Fruit fly (Drosophila melanogaster) whole organism, prepupa: Measurements from ENCODE around the gene dgt2.
A peak's percentile ranks its signal among the peaks of the same experiment; 100 is the strongest.

Experiments
- Blimp-1 ChIP-seq: fragments of 200-800 bp; sonication (Bioruptor generic); optimal IDR thresholded peaks from 3 replicates; lab custom pipeline; 2017; ENCODE audit warnings: missing biosample characterization, missing genetic modification characterization, mild to moderate bottlenecking, moderate library complexity, missing genetic modification reagents
- CG10631 ChIP-seq: fragments of 200-800 bp; sonication (Bioruptor generic); optimal IDR thresholded peaks from 2 replicates; lab custom pipeline; 2016; ENCODE audit warnings: missing biosample characterization, missing genetic modification characterization
- CG11294 ChIP-seq: fragments of 200-800 bp; sonication (Bioruptor generic); IDR thresholded peaks from 2 replicates; pipeline ENCODE4 v1.3.6; 2022; ENCODE audit warnings: missing biosample characterization, missing genetic modification characterization
- CG11762 ChIP-seq: fragments of 200-800 bp; sonication (Bioruptor generic); optimal IDR thresholded peaks from 3 replicates; lab custom pipeline; 2016; ENCODE audit warnings: missing biosample characterization, missing genetic modification characterization; ENCODE audit not compliant: insufficient read depth
- CG15336 ChIP-seq: fragments of 200-800 bp; sonication (Bioruptor generic); IDR thresholded peaks from 2 replicates; pipeline ENCODE4 v1.3.6; 2022; ENCODE audit warnings: missing biosample characterization, missing genetic modification characterization
- CG16779 ChIP-seq: fragments of 200-800 bp; sonication (Bioruptor generic); optimal IDR thresholded peaks from 3 replicates; lab custom pipeline; 2017; ENCODE audit warnings: missing biosample characterization, mild to moderate bottlenecking, missing genetic modification characterization
- CG3032 ChIP-seq: fragments of 200-800 bp; optimal IDR thresholded peaks from 2 replicates; lab custom pipeline; 2019; ENCODE audit warnings: missing biosample characterization, mild to moderate bottlenecking, missing genetic modification characterization, moderate library complexity
- CG31627 ChIP-seq: fragments of 200-800 bp; sonication (Bioruptor generic); optimal IDR thresholded peaks from 3 replicates; lab custom pipeline; 2016; ENCODE audit warnings: missing biosample characterization, missing genetic modification characterization
- CG32006 ChIP-seq: fragments of 200-800 bp; sonication (Bioruptor generic); optimal IDR thresholded peaks from 3 replicates; lab custom pipeline; 2017; ENCODE audit warnings: missing biosample characterization, mild to moderate bottlenecking, missing genetic modification characterization
- CG34406 ChIP-seq: fragments of 200-800 bp; sonication (Bioruptor generic); optimal IDR thresholded peaks from 3 replicates; lab custom pipeline; 2016; ENCODE audit warnings: missing biosample characterization, missing genetic modification characterization
- CG3919 ChIP-seq: fragments of 200-800 bp; sonication (Bioruptor generic); optimal IDR thresholded peaks from 3 replicates; lab custom pipeline; 2016; ENCODE audit warnings: missing biosample characterization, missing genetic modification characterization
- CG6163 ChIP-seq: fragments of 200-800 bp; sonication (Bioruptor generic); IDR thresholded peaks from 3 replicates; pipeline ENCODE4 v1.3.6; 2022; ENCODE audit warnings: missing biosample characterization, missing genetic modification characterization
- CG6808 ChIP-seq: fragments of 200-800 bp; sonication (Bioruptor generic); optimal IDR thresholded peaks from 3 replicates; lab custom pipeline; 2017; ENCODE audit warnings: missing biosample characterization, missing genetic modification characterization, mild to moderate bottlenecking, moderate library complexity, missing genetic modification reagents
- CG6854 ChIP-seq: fragments of 200-800 bp; sonication (Bioruptor generic); optimal IDR thresholded peaks from 2 replicates; lab custom pipeline; 2017; ENCODE audit warnings: missing biosample characterization, mild to moderate bottlenecking, missing genetic modification characterization
- CG7368 ChIP-seq: fragments of 200-800 bp; sonication (Bioruptor generic); optimal IDR thresholded peaks from 3 replicates; lab custom pipeline; 2016; ENCODE audit warnings: missing biosample characterization, missing genetic modification characterization
- CG8119 ChIP-seq: fragments of 200-800 bp; sonication (Bioruptor generic); IDR thresholded peaks from 3 replicates; pipeline ENCODE4 v1.3.6; 2022; ENCODE audit warnings: missing biosample characterization, missing genetic modification characterization
- CG8319 ChIP-seq: fragments of 200-800 bp; sonication (Bioruptor generic); optimal IDR thresholded peaks from 3 replicates; lab custom pipeline; 2016; ENCODE audit warnings: missing biosample characterization, missing genetic modification characterization
- CG8632 ChIP-seq: fragments of 200-800 bp; sonication (Bioruptor generic); optimal IDR thresholded peaks from 3 replicates; lab custom pipeline; 2016; ENCODE audit warnings: missing biosample characterization, missing genetic modification characterization
- Eip75B ChIP-seq: fragments of 200-800 bp; sonication (Bioruptor generic); optimal IDR thresholded peaks from 3 replicates; lab custom pipeline; 2016; ENCODE audit warnings: missing biosample characterization, missing genetic modification characterization
- Eip78C ChIP-seq: fragments of 200-800 bp; sonication (Bioruptor generic); peaks from one replicate; lab custom pipeline; 2016; ENCODE audit warnings: missing biosample characterization, missing genetic modification characterization
- Gug ChIP-seq: fragments of 200-800 bp; sonication (Bioruptor generic); IDR thresholded peaks from 2 replicates; pipeline ENCODE4 v1.3.6; 2022; ENCODE audit warnings: missing biosample characterization, missing genetic modification characterization
- Hr38 ChIP-seq: sonication (Bioruptor generic); optimal IDR thresholded peaks from 2 replicates; lab custom pipeline; 2016; ENCODE audit warnings: missing biosample characterization, missing genetic modification characterization
- Hr4 ChIP-seq: fragments of 200-800 bp; sonication (Bioruptor generic); optimal IDR thresholded peaks from 3 replicates; lab custom pipeline; 2016; ENCODE audit warnings: missing biosample characterization, missing genetic modification characterization
- Lpt ChIP-seq: fragments of 200-800 bp; sonication (Bioruptor generic); optimal IDR thresholded peaks from 3 replicates; lab custom pipeline; 2016; ENCODE audit warnings: missing biosample characterization, missing genetic modification characterization
- OdsH ChIP-seq: fragments of 200-800 bp; sonication (Bioruptor generic); optimal IDR thresholded peaks from 3 replicates; lab custom pipeline; 2016; ENCODE audit warnings: missing biosample characterization, missing genetic modification characterization
- Smox ChIP-seq: fragments of 200-800 bp; sonication (Bioruptor generic); optimal IDR thresholded peaks from 3 replicates; lab custom pipeline; 2016; ENCODE audit warnings: missing biosample characterization, missing genetic modification characterization
- Sox102F ChIP-seq: fragments of 200-800 bp; sonication (Bioruptor generic); optimal IDR thresholded peaks from 2 replicates; lab custom pipeline; 2016; ENCODE audit warnings: missing biosample characterization, mild to moderate bottlenecking, missing genetic modification characterization
- achi ChIP-seq: fragments of 200-800 bp; sonication (Bioruptor generic); optimal IDR thresholded peaks from 3 replicates; lab custom pipeline; 2016; ENCODE audit warnings: missing biosample characterization, missing genetic modification characterization
- acj6 ChIP-seq: fragments of 200-800 bp; sonication (Bioruptor generic); optimal IDR thresholded peaks from 3 replicates; lab custom pipeline; 2016; ENCODE audit warnings: missing biosample characterization, missing genetic modification characterization
- cyc ChIP-seq: fragments of 200-800 bp; sonication (Bioruptor generic); optimal IDR thresholded peaks from 3 replicates; lab custom pipeline; 2016; ENCODE audit warnings: missing biosample characterization, missing genetic modification characterization
- dsx ChIP-seq: fragments of 200-800 bp; optimal IDR thresholded peaks from 3 replicates; lab custom pipeline; 2019; ENCODE audit warnings: missing biosample characterization, mild to moderate bottlenecking, missing genetic modification characterization, moderate library complexity; ENCODE audit not compliant: poor library complexity, severe bottlenecking
- eg ChIP-seq: fragments of 200-800 bp; sonication (Bioruptor generic); IDR thresholded peaks from 3 replicates; pipeline ENCODE4 v1.3.6; 2022; ENCODE audit warnings: missing biosample characterization, missing genetic modification characterization
- esn ChIP-seq: fragments of 200-800 bp; sonication (Bioruptor generic); optimal IDR thresholded peaks from 2 replicates; lab custom pipeline; 2016; ENCODE audit warnings: missing biosample characterization, mild to moderate bottlenecking, missing genetic modification characterization, moderate library complexity
- fd59A ChIP-seq: fragments of 200-800 bp; sonication (Bioruptor generic); optimal IDR thresholded peaks from 2 replicates; lab custom pipeline; 2017; ENCODE audit warnings: missing biosample characterization, mild to moderate bottlenecking, missing genetic modification characterization, missing genetic modification reagents
- fd85E ChIP-seq: fragments of 200-800 bp; sonication (Bioruptor generic); optimal IDR thresholded peaks from 3 replicates; lab custom pipeline; 2016; ENCODE audit warnings: missing biosample characterization, missing genetic modification characterization
- fkh ChIP-seq: fragments of 200-800 bp; sonication (Bioruptor generic); optimal IDR thresholded peaks from 3 replicates; lab custom pipeline; 2017; ENCODE audit warnings: missing biosample characterization, mild to moderate bottlenecking, missing genetic modification characterization, moderate library complexity
- lz ChIP-seq: fragments of 200-800 bp; sonication (Bioruptor generic); optimal IDR thresholded peaks from 3 replicates; lab custom pipeline; 2016; ENCODE audit warnings: missing biosample characterization, missing genetic modification characterization
- pdm3 ChIP-seq: fragments of 200-800 bp; sonication (Bioruptor generic); optimal IDR thresholded peaks from 3 replicates; lab custom pipeline; 2016; ENCODE audit warnings: missing biosample characterization, missing genetic modification characterization
- salr ChIP-seq, 2 experiments: fragments of 200-800 bp; sonication (Bioruptor generic); optimal IDR thresholded peaks; 3 replicates each; lab custom pipeline; 2016 to 2018; ENCODE audit warnings: missing biosample characterization in 2 of 2, missing genetic modification characterization in 2 of 2, mild to moderate bottlenecking in 1 of 2
- spab ChIP-seq: fragments of 200-800 bp; sonication (Bioruptor generic); optimal IDR thresholded peaks from 2 replicates; lab custom pipeline; 2017; ENCODE audit warnings: missing biosample characterization, mild to moderate bottlenecking, missing genetic modification characterization, missing genetic modification reagents
- ss ChIP-seq, 2 experiments: fragments of 200-800 bp; sonication (Bioruptor generic); optimal IDR thresholded peaks; 2 replicates in 1 of 2; 3 replicates in 1 of 2; lab custom pipeline; 2017 to 2018; ENCODE audit warnings: mild to moderate bottlenecking in 2 of 2, missing biosample characterization in 2 of 2, missing genetic modification characterization in 2 of 2, moderate library complexity in 1 of 2
- svp ChIP-seq: fragments of 200-800 bp; sonication (Bioruptor generic); peaks from one replicate; lab custom pipeline; 2016; ENCODE audit warnings: missing biosample characterization, missing genetic modification characterization
- topi ChIP-seq: fragments of 200-800 bp; sonication (Bioruptor generic); optimal IDR thresholded peaks from 3 replicates; lab custom pipeline; 2016; ENCODE audit warnings: missing biosample characterization, missing genetic modification characterization

The dgt2 gene

dm6 chr2L:12006397-12007330 is 16.9 kb downstream of the dgt2 start (continued):
- TF ChIP-seq CG8632 (GFP tag; lab: Kevin White, UChicago) = peak; percentile 92
- no peak for TF ChIP-seq CG11294 (GFP tag; lab: Robert Waterston, UW)
- TF ChIP-seq fd59A (GFP tag; lab: Kevin White, UChicago) = peak; percentile 81
- no peak for TF ChIP-seq Gug (GFP tag; lab: Robert Waterston, UW)
- TF ChIP-seq pdm3 (GFP tag; lab: Kevin White, UChicago) = peak; percentile 78
- peak; percentile 79 for TF ChIP-seq topi (GFP tag; lab: Kevin White, UChicago)
- TF ChIP-seq CG6163 (GFP tag; lab: Robert Waterston, UW) = no peak
- peak; percentile 24 to 94 for TF ChIP-seq salr (GFP tag; optimal IDR thresholded peaks at IDR 0.05; lab: Kevin White, UChicago)
- peak; percentile 88 for TF ChIP-seq acj6 (GFP tag; lab: Kevin White, UChicago)
- TF ChIP-seq achi (GFP tag; lab: Kevin White, UChicago) = peak; percentile 89
- TF ChIP-seq CG6808 (GFP tag; lab: Kevin White, UChicago) = peak; percentile 93
- peak; percentile 91 for TF ChIP-seq CG34406 (GFP tag; lab: Kevin White, UChicago)
- TF ChIP-seq esn (GFP tag; lab: Kevin White, UChicago) = peak; percentile 87
- peak; percentile 84 for TF ChIP-seq CG11762 (GFP tag; lab: Kevin White, UChicago)
- peak; percentile 93 for TF ChIP-seq CG32006 (GFP tag; lab: Kevin White, UChicago)
- TF ChIP-seq Smox = peak; percentile 72
- TF ChIP-seq CG8119 (GFP tag; lab: Robert Waterston, UW) = no peak
- TF ChIP-seq eg = no peak
- peak; percentile 91 to 96 for TF ChIP-seq ss (GFP tag; optimal IDR thresholded peaks at IDR 0.05; lab: Kevin White, UChicago)
- TF ChIP-seq spab (GFP tag; lab: Kevin White, UChicago) = peak; percentile 90
- peak; percentile 69 for TF ChIP-seq Hr4
- peak; percentile 82 for TF ChIP-seq cyc (GFP tag; lab: Kevin White, UChicago)
- TF ChIP-seq Sox102F = peak; percentile 52
- TF ChIP-seq Hr38 (GFP tag; lab: Kevin White, UChicago) = no peak
- TF ChIP-seq CG8319 (GFP tag; lab: Kevin White, UChicago) = peak; percentile 76
- peak; percentile 98 for TF ChIP-seq svp
- peak; percentile 96 for TF ChIP-seq Eip78C (GFP tag; lab: Kevin White, UChicago)
- TF ChIP-seq Blimp-1 (GFP tag; lab: Kevin White, UChicago) = peak; percentile 97
- peak; percentile 76 for TF ChIP-seq Lpt
- TF ChIP-seq CG10631 = peak; percentile 93
- TF ChIP-seq fkh (GFP tag; lab: Kevin White, UChicago) = peak; percentile 97
- TF ChIP-seq CG31627 (GFP tag; lab: Kevin White, UChicago) = peak; percentile 75
- TF ChIP-seq CG3919 (GFP tag; lab: Kevin White, UChicago) = peak; percentile 83
- TF ChIP-seq CG6854 (GFP tag; lab: Kevin White, UChicago) = no peak
- TF ChIP-seq OdsH = peak; percentile 90
- no peak for TF ChIP-seq CG15336 (GFP tag; lab: Robert Waterston, UW)
- peak; percentile 81 for TF ChIP-seq CG7368
- peak; percentile 90 for TF ChIP-seq Eip75B (GFP tag; lab: Kevin White, UChicago)
- TF ChIP-seq CG3032 (tag; lab: Kevin White, UChicago) = peak; percentile 95
- peak; percentile 14 for TF ChIP-seq fd85E (GFP tag; lab: Kevin White, UChicago)
- peak; percentile 88 for TF ChIP-seq CG16779
- peak; percentile 80 for TF ChIP-seq dsx (GFP tag; lab: Kevin White, UChicago)
- TF ChIP-seq lz (GFP tag; lab: Kevin White, UChicago) = peak; percentile 77
